Worm (Caenorhabditis elegans) whole organism, young adult: ENCODE data around the gene srt-34.

Experiments
- T26A5.8 ChIP-seq: sonication (generic microtip); optimal IDR thresholded peaks from 2 replicates; lab custom pipeline; 2016; ENCODE audit warnings: missing genetic modification characterization, missing compliant biosample characterization
- dpl-1 ChIP-seq: fragments of 150-350 bp; optimal IDR thresholded peaks from 2 replicates; lab custom pipeline; 2014; ENCODE audit warnings: missing biosample characterization, missing genetic modification reagents, missing genetic modification characterization
- ekl-4 ChIP-seq: fragments of 200-800 bp; sonication (Bioruptor generic); IDR thresholded peaks from 2 replicates; pipeline ENCODE4 v1.3.6; 2022; ENCODE audit warnings: missing genetic modification reagents, missing genetic modification characterization, missing compliant biosample characterization
- nfyb-1 ChIP-seq: fragments of 200-800 bp; sonication (Bioruptor generic); IDR thresholded peaks from 2 replicates; pipeline ENCODE4 v1.3.6; 2022; ENCODE audit warnings: missing genetic modification reagents, missing genetic modification characterization, missing compliant biosample characterization
- nhr-90 ChIP-seq: sonication (generic microtip); optimal IDR thresholded peaks from 2 replicates; lab custom pipeline; 2016; ENCODE audit warnings: missing genotype, mild to moderate bottlenecking, missing genetic modification characterization, missing compliant biosample characterization
- sea-2 ChIP-seq: fragments of 200-800 bp; sonication (Bioruptor generic); IDR thresholded peaks from 2 replicates; pipeline ENCODE4 v1.3.6; 2022; ENCODE audit warnings: missing genetic modification characterization, missing compliant biosample characterization
- zfh-2 ChIP-seq: fragments of 200-800 bp; sonication (Bioruptor generic); conservative IDR thresholded peaks from 2 replicates; pipeline ENCODE4 v1.3.6; 2022; ENCODE audit warnings: missing genetic modification reagents, missing genetic modification characterization, missing compliant biosample characterization

DNA sequence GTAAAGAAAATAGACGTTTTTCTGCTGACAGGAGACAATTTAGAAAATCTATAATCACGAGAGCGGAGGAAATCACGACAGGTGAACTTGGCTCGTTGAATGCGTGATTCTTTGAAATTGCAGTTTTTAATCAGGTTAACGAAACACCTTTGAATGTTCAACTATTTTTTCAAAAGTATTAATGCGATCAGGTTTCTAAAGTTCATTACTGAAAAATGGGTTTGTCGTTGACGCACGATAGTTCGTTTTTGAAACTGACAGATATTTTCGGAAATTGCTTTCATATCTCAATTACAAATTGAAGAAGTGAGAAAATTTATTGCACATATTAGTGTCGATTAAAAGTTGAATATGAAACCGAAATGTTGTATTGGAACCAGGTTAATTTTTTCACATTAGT is 2.1 kb downstream of the srt-34 start, which contains the start of gene F54E2.5:
- TF ChIP-seq T26A5.8 (tag; lab: Kevin White, UChicago) = no peak
- no peak for TF ChIP-seq nfyb-1
- no peak for TF ChIP-seq zfh-2
- no peak for TF ChIP-seq dpl-1 (GFP tag; lab: Kevin White, UChicago)
- TF ChIP-seq sea-2 (GFP tag; lab: Robert Waterston, UW) = no peak
- TF ChIP-seq nhr-90 (tag; lab: Kevin White, UChicago) = no peak
- no peak for TF ChIP-seq ekl-4 (GFP tag; lab: Robert Waterston, UW)
